Worm (Caenorhabditis elegans): ENCODE measurements around the gene T28D6.4.

T28D6.4 gene

DNA sequence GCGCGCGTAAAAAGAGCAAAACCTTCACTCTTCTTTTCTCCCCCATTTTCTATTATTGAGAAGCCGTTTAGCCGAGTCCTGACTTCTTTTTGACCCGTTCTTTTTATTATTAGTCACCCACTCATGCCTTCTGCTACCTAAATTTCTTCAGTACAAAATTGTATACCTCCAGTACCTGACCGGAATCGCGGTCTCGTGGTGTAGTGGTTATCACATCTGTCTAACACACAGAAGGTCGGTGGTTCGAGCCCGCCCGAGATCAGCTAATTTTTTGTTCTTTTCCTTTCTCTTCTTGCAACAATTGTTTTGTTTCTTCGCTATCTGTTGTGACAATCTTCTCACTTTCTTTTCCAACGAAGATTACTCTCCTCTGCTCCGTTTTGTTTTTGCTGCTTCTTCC is 7.4 kb upstream of the T28D6.4 start (continued):
- TF ChIP-seq nhr-20 (tag; optimal IDR thresholded peaks at IDR 0.05) (peak; percentile 34), hlh-17 (GFP tag; optimal IDR thresholded peaks at IDR 0.05; ENCODE audit: borderline replicate concordance) (no peak), vab-15 (tag; optimal IDR thresholded peaks at IDR 0.05) (no peak), nhr-71 (tag; optimal IDR thresholded peaks at IDR 0.05) (peak; percentile 59), efl-1 (optimal IDR thresholded peaks at IDR 0.05) (peak in 1 of 2 experiments; percentile 13), efl-1 (GFP tag; optimal IDR thresholded peaks at IDR 0.05 in 1 of 2) (peak; percentile 16 to 84), dpl-1 (GFP tag; optimal IDR thresholded peaks at IDR 0.05) (peak in 1 of 3 experiments; percentile 7), aha-1 (tag; optimal IDR thresholded peaks at IDR 0.05) (no peak), hpl-2 (GFP tag; optimal IDR thresholded peaks at IDR 0.05) (no peak), sup-37 (GFP tag; optimal IDR thresholded peaks at IDR 0.05) (no peak), mdl-1 (tag; optimal IDR thresholded peaks at IDR 0.05) (no peak), alr-1 (tag; optimal IDR thresholded peaks at IDR 0.05; ENCODE audit: borderline replicate concordance) (no peak), mab-9 (GFP tag; IDR thresholded peaks at IDR 0.05) (no peak), egl-27 (tag; optimal IDR thresholded peaks at IDR 0.05) (no peak), tbx-2 (tag; optimal IDR thresholded peaks at IDR 0.05) (no peak), lsy-2 (tag; optimal IDR thresholded peaks at IDR 0.05) (peak; percentile 14 to 42), nhr-47 (tag; optimal IDR thresholded peaks at IDR 0.05) (peak; percentile 37), nhr-76 (tag; optimal IDR thresholded peaks at IDR 0.05) (no peak), ceh-90 (tag; optimal IDR thresholded peaks at IDR 0.05) (no peak), irx-1 (tag; optimal IDR thresholded peaks at IDR 0.05) (no peak), snpc-4 (tag; optimal IDR thresholded peaks at IDR 0.05) (no peak), swsn-7 (tag; optimal IDR thresholded peaks at IDR 0.05) (no peak), lin-39 (tag; optimal IDR thresholded peaks at IDR 0.05) (no peak), mef-2 (tag; optimal IDR thresholded peaks at IDR 0.05) (no peak), lin-14 (GFP tag; optimal IDR thresholded peaks at IDR 0.05) (peak; percentile 23)

DNA sequence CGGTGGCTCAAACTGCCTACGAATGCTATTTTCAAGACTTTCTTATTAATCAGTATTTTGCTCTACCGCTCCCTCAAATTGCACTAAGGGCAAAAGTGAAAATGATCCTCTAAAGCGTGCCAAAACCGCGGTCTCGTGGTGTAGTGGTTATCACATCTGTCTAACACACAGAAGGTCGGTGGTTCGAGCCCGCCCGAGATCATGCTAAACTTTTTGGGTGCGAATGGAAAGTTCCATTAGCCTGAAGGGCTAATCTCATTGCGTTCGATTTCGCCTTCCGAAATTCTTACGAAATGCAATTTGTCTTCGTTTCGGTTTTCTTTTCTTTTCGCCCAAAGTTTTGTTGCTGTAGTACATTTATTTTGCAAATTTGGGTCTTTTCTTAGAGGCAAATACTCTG is 6.8 kb upstream of the T28D6.4 start:
- no peak for TF ChIP-seq aha-1 (tag; optimal IDR thresholded peaks at IDR 0.05)
- no peak for TF ChIP-seq nhr-77 (tag; optimal IDR thresholded peaks at IDR 0.05)
- peak; percentile 47 for TF ChIP-seq nhr-71 (tag; optimal IDR thresholded peaks at IDR 0.05)
- no peak for TF ChIP-seq lin-39 (tag; optimal IDR thresholded peaks at IDR 0.05)
- TF ChIP-seq ztf-4 (tag; optimal IDR thresholded peaks at IDR 0.05): no peak
- no peak for TF ChIP-seq mef-2 (tag; optimal IDR thresholded peaks at IDR 0.05)
- peak; percentile 17 for TF ChIP-seq C16A3.4 (tag; optimal IDR thresholded peaks at IDR 0.05)
- no peak for TF ChIP-seq pax-3 (tag; optimal IDR thresholded peaks at IDR 0.05)
- TF ChIP-seq mab-9 (GFP tag; IDR thresholded peaks at IDR 0.05): no peak
- TF ChIP-seq aly-2 (tag; optimal IDR thresholded peaks at IDR 0.05): no peak
- TF ChIP-seq sptf-1 (tag; optimal IDR thresholded peaks at IDR 0.05): no peak
- no peak for TF ChIP-seq zag-1 (tag; optimal IDR thresholded peaks at IDR 0.05)
- peak; percentile 26 for TF ChIP-seq nhr-20 (tag; optimal IDR thresholded peaks at IDR 0.05)
- TF ChIP-seq nhr-12 (tag; optimal IDR thresholded peaks at IDR 0.05): no peak
- peak; percentile 83 for TF ChIP-seq rnt-1 (tag; optimal IDR thresholded peaks at IDR 0.05)
- peak; percentile 28 for TF ChIP-seq snu-23 (GFP tag; optimal IDR thresholded peaks at IDR 0.05)
- TF ChIP-seq C34B4.2 (tag; optimal IDR thresholded peaks at IDR 0.05): no peak
- TF ChIP-seq Y116A8C.19 (tag; optimal IDR thresholded peaks at IDR 0.05; ENCODE audit: borderline replicate concordance): no peak
- TF ChIP-seq unc-30 (tag; optimal IDR thresholded peaks at IDR 0.05): no peak
- TF ChIP-seq ama-1 (optimal IDR thresholded peaks at IDR 0.05): no peak
- TF ChIP-seq egl-13 (tag; optimal IDR thresholded peaks at IDR 0.05): no peak
- TF ChIP-seq unc-86 (tag; optimal IDR thresholded peaks at IDR 0.05): no peak
- TF ChIP-seq xbp-1 (tag; optimal IDR thresholded peaks at IDR 0.05): peak; percentile 18
- no peak for TF ChIP-seq tlp-1 (tag; optimal IDR thresholded peaks at IDR 0.05)
- TF ChIP-seq nhr-28 (tag; optimal IDR thresholded peaks at IDR 0.05): no peak
- no peak for TF ChIP-seq jun-1 (tag; optimal IDR thresholded peaks at IDR 0.05)
- peak in 1 of 2 experiments; percentile 20 for TF ChIP-seq lsy-2 (tag; optimal IDR thresholded peaks at IDR 0.05)
- TF ChIP-seq dsc-1 (tag; optimal IDR thresholded peaks at IDR 0.05): peak; percentile 19
- TF ChIP-seq swsn-7 (tag; optimal IDR thresholded peaks at IDR 0.05): no peak
- TF ChIP-seq unc-130 (tag; optimal IDR thresholded peaks at IDR 0.05): no peak
- no peak for TF ChIP-seq hlh-4 (tag; optimal IDR thresholded peaks at IDR 0.05)
- no peak for TF ChIP-seq sup-37 (GFP tag; optimal IDR thresholded peaks at IDR 0.05)
- TF ChIP-seq fkh-4 (tag; optimal IDR thresholded peaks at IDR 0.05; ENCODE audit: borderline replicate concordance): no peak
- no peak for TF ChIP-seq lin-15B (tag; optimal IDR thresholded peaks at IDR 0.05)
- TF ChIP-seq efl-1 (optimal IDR thresholded peaks at IDR 0.05): peak in 1 of 2 experiments; percentile 35
- TF ChIP-seq efl-1 (GFP tag; optimal IDR thresholded peaks at IDR 0.05 in 1 of 2): peak in 1 of 2 experiments; percentile 83
- no peak for TF ChIP-seq blmp-1 (tag; optimal IDR thresholded peaks at IDR 0.05)
- no peak for TF ChIP-seq unc-62 (GFP tag; optimal IDR thresholded peaks at IDR 0.05)

Data from whole organism, L1 larva.